Fruit fly (Drosophila melanogaster) whole organism, adult: Measurements from ENCODE around the gene CG13457.

ENCODE experiments used
- CG11617 ChIP-seq: fragments of 200-800 bp; sonication (Bioruptor generic); optimal IDR thresholded peaks from 2 replicates; lab custom pipeline; 2017; ENCODE audit warnings: mild to moderate bottlenecking, missing biosample characterization, missing genetic modification reagents, missing genetic modification characterization
- CG12768 ChIP-seq: fragments of 200-800 bp; sonication (Bioruptor generic); optimal IDR thresholded peaks from 2 replicates; lab custom pipeline; 2017; ENCODE audit warnings: missing biosample characterization, missing genetic modification characterization, mild to moderate bottlenecking, moderate library complexity, missing genetic modification reagents
- CG14711 ChIP-seq: fragments of 200-800 bp; sonication (Bioruptor generic); optimal IDR thresholded peaks from 2 replicates; lab custom pipeline; 2018; ENCODE audit warnings: missing biosample characterization, mild to moderate bottlenecking, missing genetic modification characterization, moderate library complexity
- CG1620 ChIP-seq: fragments of 200-800 bp; sonication (Bioruptor generic); optimal IDR thresholded peaks from 2 replicates; lab custom pipeline; 2016; ENCODE audit warnings: missing biosample characterization, missing genetic modification characterization
- CG33017 ChIP-seq: fragments of 200-800 bp; sonication (Bioruptor generic); optimal IDR thresholded peaks from 2 replicates; lab custom pipeline; 2018; ENCODE audit warnings: missing biosample characterization, mild to moderate bottlenecking, missing genetic modification characterization, moderate library complexity
- CG5204 ChIP-seq: fragments of 200-800 bp; sonication (Bioruptor generic); optimal IDR thresholded peaks from 2 replicates; lab custom pipeline; 2016; ENCODE audit warnings: missing biosample characterization, missing genetic modification characterization
- CG7045 ChIP-seq: fragments of 200-800 bp; sonication (Bioruptor generic); optimal IDR thresholded peaks from 2 replicates; lab custom pipeline; 2017; ENCODE audit warnings: missing biosample characterization, mild to moderate bottlenecking, missing genetic modification characterization
- CG7101 ChIP-seq: fragments of 200-800 bp; sonication (Bioruptor generic); optimal IDR thresholded peaks from 2 replicates; lab custom pipeline; 2018; ENCODE audit warnings: missing biosample characterization, mild to moderate bottlenecking, missing genetic modification characterization, moderate library complexity
- Clk ChIP-seq: fragments of 200-800 bp; sonication (Bioruptor generic); optimal IDR thresholded peaks from 2 replicates; lab custom pipeline; 2017; ENCODE audit warnings: missing biosample characterization, missing genetic modification characterization
- Crg-1 ChIP-seq: fragments of 200-800 bp; sonication (Bioruptor generic); optimal IDR thresholded peaks from 2 replicates; lab custom pipeline; 2016; ENCODE audit warnings: missing biosample characterization, missing genetic modification characterization
- Hr96 ChIP-seq: fragments of 200-800 bp; sonication (Bioruptor generic); optimal IDR thresholded peaks from 2 replicates; lab custom pipeline; 2016; ENCODE audit warnings: missing biosample characterization, missing genetic modification characterization
- Mnt ChIP-seq: fragments of 200-800 bp; sonication (Bioruptor generic); optimal IDR thresholded peaks from 2 replicates; lab custom pipeline; 2016; ENCODE audit warnings: missing biosample characterization, mild to moderate bottlenecking, missing genetic modification characterization
- bab1 ChIP-seq: fragments of 200-800 bp; sonication (Bioruptor generic); optimal IDR thresholded peaks from 3 replicates; lab custom pipeline; 2019; ENCODE audit warnings: missing biosample characterization, mild to moderate bottlenecking, missing genetic modification characterization, moderate library complexity
- cic ChIP-seq: fragments of 200-800 bp; sonication (Bioruptor generic); optimal IDR thresholded peaks from 2 replicates; lab custom pipeline; 2017; ENCODE audit warnings: missing biosample characterization, mild to moderate bottlenecking, missing genetic modification characterization, moderate library complexity
- cnc ChIP-seq, 2 experiments: fragments of >200 bp; optimal IDR thresholded peaks; 2 replicates each; lab custom pipeline; 2017
- kay ChIP-seq: fragments of 200-800 bp; sonication (Bioruptor generic); peaks from one replicate; lab custom pipeline; 2016; ENCODE audit warnings: missing biosample characterization, missing genetic modification characterization, borderline replicate concordance
- ovo ChIP-seq: fragments of 200-800 bp; sonication (Bioruptor generic); optimal IDR thresholded peaks from 2 replicates; lab custom pipeline; 2016; ENCODE audit warnings: missing biosample characterization, missing genetic modification characterization
- pad ChIP-seq: fragments of 200-800 bp; sonication (Bioruptor generic); optimal IDR thresholded peaks from 3 replicates; lab custom pipeline; 2017; ENCODE audit warnings: missing biosample characterization, missing genetic modification characterization, mild to moderate bottlenecking, moderate library complexity, missing genetic modification reagents
- tj ChIP-seq: fragments of 200-800 bp; sonication (Bioruptor generic); optimal IDR thresholded peaks from 3 replicates; lab custom pipeline; 2017; ENCODE audit warnings: missing biosample characterization, mild to moderate bottlenecking, missing genetic modification characterization, moderate library complexity
- toe ChIP-seq: fragments of 200-800 bp; sonication (Bioruptor generic); optimal IDR thresholded peaks from 2 replicates; lab custom pipeline; 2016; ENCODE audit warnings: missing biosample characterization, missing genetic modification characterization

Gene CG13457

DNA sequence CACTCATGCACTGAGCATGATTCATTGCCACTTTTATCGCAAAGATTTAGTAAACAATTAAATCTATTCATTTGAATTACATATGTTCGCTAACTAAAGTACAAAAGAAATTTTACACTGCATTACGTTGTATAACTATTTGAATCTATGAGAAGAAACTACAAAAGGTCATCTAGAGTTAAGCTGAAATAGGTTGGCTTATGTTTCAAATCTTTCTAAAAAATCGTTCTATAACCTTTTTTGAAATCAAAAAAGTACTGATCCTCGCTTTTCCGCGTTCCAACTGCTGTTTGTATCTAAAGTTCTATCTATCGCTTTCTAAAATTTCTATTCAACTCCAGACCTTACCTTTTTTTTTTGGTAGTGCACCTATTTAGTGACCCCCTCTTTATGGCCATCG is 5.5 kb downstream of the CG13457 start:
- TF ChIP-seq ovo (no peak), bab1 (GFP tag; lab: Kevin White, UChicago) (no peak), Mnt (GFP tag; lab: Kevin White, UChicago) (no peak), CG7045 (GFP tag; lab: Kevin White, UChicago) (no peak), Hr96 (no peak), cic (GFP tag; lab: Kevin White, UChicago) (no peak), CG11617 (GFP tag; lab: Kevin White, UChicago) (no peak)

DNA sequence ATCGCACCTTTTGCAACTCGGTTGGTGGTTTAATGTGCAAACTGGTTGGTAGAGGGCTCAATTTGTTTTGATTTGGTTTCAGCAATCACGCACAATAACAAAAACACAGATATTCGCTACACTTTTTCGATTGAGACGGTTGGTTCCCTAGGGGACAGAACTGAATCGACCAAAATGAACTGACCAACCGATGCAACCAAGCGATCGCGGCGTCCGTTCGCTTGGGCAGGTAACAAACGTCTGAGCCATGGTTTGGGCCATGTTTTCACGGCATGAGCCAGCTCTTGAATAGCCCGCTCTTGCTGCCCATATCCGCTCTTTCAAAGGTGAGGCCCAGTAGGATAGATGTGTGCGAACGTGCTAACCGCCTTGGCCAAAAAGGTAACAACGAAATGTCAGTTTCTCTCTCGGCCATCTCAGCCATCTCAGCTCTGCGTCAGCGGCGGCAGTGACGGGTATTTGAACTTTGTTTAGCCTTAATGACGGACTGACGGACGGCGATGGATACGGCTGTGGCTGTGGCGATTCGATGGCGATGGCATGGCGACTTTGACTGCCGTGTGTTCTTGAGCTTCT is 6.0 kb downstream of the CG13457 start, which contains the start of gene CG16959:
TSS of gene CG16959 (minus strand) at position 245 of the 576 bp plus-strand sequence.
- TF ChIP-seq CG5204 (no peak), Clk (no peak), bab1 (GFP tag; lab: Kevin White, UChicago) (no peak), kay (GFP tag; lab: Kevin White, UChicago) (no peak), CG11617 (GFP tag; lab: Kevin White, UChicago) (no peak), Crg-1 (GFP tag; lab: Kevin White, UChicago) (no peak), CG33017 (tag; lab: Kevin White, UChicago) (no peak), CG14711 (tag; lab: Kevin White, UChicago) (no peak), toe (GFP tag; lab: Kevin White, UChicago) (no peak), cic (GFP tag; lab: Kevin White, UChicago) (no peak), pad (GFP tag; lab: Kevin White, UChicago) (no peak), Mnt (GFP tag; lab: Kevin White, UChicago) (no peak), cnc (optimal IDR thresholded peaks at IDR 0.05; lab: Kevin White, UChicago) (no peak), CG7101 (no peak), CG7045 (GFP tag; lab: Kevin White, UChicago) (no peak)

DNA sequence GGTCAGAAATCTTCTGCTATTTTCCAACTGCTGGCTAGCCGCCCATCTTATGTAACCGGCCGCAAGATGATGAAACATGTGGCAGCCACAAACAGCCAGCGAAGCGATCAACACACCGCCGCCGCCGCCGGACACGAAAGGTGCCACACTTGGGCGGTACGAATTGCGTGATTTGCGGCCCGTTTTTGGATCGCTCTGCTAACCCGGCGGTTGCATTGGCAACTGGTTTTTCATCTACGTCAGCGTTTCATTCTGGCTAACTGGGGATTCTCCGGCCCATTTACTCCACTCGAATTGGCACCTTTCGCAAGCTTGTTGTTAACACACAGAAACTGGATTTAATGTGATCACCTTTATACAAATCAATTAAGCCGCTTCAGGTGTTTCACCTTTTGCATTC is 7.4 kb downstream of the CG13457 start:
- TF ChIP-seq pad (GFP tag; lab: Kevin White, UChicago) (no peak), Hr96 (no peak), tj (GFP tag; lab: Kevin White, UChicago) (peak; percentile 14), CG12768 (GFP tag; lab: Kevin White, UChicago) (no peak), kay (GFP tag; lab: Kevin White, UChicago) (no peak)

DNA sequence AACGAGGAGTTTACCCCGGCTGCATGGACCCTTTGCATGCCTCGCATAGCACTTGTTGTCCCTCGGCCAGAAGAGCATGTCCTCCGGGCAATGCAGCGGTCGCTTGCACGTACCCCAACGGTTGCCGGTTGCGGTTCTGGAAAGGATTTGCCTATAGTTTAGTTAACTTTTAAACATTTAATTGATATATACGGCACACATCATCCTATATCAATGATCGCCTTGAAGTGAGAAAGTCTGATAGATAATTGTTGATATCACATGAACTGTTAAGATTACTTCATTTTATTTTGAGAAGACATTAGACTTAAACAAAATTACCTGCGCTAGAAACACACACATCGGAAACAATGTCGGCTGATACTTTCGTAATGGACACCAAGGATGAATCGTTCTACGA is 9.9 kb downstream of the CG13457 start, which contains the start of gene CG32847:
TSS of gene CG32847 (plus strand) at position 301 of the 400 bp plus-strand sequence.
- TF ChIP-seq Clk: no peak
- TF ChIP-seq Hr96: no peak
- no peak for TF ChIP-seq CG14711 (tag; lab: Kevin White, UChicago)
- no peak for TF ChIP-seq CG7101
- no peak for TF ChIP-seq ovo
- TF ChIP-seq CG5204: no peak
- no peak for TF ChIP-seq CG12768 (GFP tag; lab: Kevin White, UChicago)
- no peak for TF ChIP-seq CG7045 (GFP tag; lab: Kevin White, UChicago)
- TF ChIP-seq tj (GFP tag; lab: Kevin White, UChicago): no peak
- TF ChIP-seq toe (GFP tag; lab: Kevin White, UChicago): no peak
- TF ChIP-seq Mnt (GFP tag; lab: Kevin White, UChicago): no peak
- no peak for TF ChIP-seq Crg-1 (GFP tag; lab: Kevin White, UChicago)
- TF ChIP-seq bab1 (GFP tag; lab: Kevin White, UChicago): no peak
- no peak for TF ChIP-seq kay (GFP tag; lab: Kevin White, UChicago)

DNA sequence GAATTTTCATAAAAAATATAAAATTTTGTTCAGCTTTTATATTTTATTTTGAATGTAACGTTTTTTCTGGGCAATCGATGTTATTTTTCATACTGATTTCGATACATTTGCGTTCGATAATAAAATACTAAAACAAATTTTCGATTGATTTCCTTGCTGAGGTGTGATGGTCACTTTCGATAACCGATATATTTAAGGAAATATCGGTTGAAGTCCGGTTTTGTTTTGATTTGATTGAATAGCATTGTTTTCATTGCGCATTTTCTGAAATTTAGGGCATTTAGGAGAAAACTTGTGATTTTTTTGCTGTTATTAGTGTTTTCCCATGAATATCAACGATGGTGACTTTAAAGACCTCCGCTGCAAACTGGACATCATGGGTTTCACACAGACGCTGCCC is 14.6 kb downstream of the CG13457 start, which contains the start of gene Cep135:
TSS of gene Cep135 (plus strand) at position 202 of the 400 bp plus-strand sequence.
- TF ChIP-seq ovo: no peak
- TF ChIP-seq bab1 (GFP tag; lab: Kevin White, UChicago): peak; percentile 9
- TF ChIP-seq kay (GFP tag; lab: Kevin White, UChicago): no peak

DNA sequence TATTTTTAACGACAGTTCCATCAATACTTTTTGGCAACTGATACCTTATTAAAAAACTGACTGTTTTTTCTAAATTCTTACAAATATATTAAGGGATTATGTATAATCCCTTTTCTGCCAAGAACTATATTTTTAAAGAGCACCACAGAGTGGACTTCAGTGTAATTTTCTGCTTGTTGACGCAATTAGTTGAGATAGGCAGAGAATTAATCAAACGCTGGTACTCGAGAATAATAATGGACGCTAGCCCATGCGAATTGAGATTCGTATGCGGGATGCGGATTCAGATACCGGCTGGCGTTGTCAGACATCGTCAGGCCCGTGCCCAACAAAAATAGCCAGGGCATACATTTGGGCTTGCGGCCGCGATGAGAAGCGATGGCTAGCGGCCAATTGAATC is 17.9 kb downstream of the CG13457 start, which contains the start of gene CG13458:
TSS of gene CG13458 (plus strand) at position 301 of the 400 bp plus-strand sequence.
- peak; percentile 33 for TF ChIP-seq Mnt (GFP tag; lab: Kevin White, UChicago)
- TF ChIP-seq tj (GFP tag; lab: Kevin White, UChicago): no peak
- TF ChIP-seq kay (GFP tag; lab: Kevin White, UChicago): peak; percentile 3

DNA sequence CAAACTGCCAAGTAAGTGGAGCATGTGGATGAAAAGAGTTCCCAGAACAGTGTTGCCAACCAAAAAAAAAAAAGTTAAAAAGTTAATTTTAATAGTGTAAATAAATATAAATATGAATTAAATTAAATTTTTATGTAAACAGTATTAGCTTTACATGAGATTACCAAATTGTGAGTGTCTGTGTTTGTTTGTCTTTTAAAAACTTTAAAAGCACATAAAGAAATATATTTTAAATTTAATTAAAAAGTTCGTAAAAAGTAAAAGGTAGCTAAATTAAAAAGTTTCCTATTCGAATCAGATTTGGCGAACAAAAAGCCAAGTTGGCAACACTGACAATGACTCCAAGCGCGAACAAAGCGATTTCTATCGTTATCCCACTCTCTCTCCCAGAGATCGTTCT is 22.2 kb downstream of the CG13457 start:
- no peak for TF ChIP-seq CG1620 (GFP tag; lab: Kevin White, UChicago)
- TF ChIP-seq Crg-1 (GFP tag; lab: Kevin White, UChicago): no peak
- TF ChIP-seq CG14711 (tag; lab: Kevin White, UChicago): no peak
- TF ChIP-seq cnc (optimal IDR thresholded peaks at IDR 0.05; lab: Kevin White, UChicago): no peak
- no peak for TF ChIP-seq toe (GFP tag; lab: Kevin White, UChicago)
